Fruit fly (Drosophila melanogaster) Kc167 (cell line): Measurements from ENCODE around the gene beat-IIb.

ENCODE experiments used
- Myc ChIP-seq: fragments of >200 bp; optimal IDR thresholded peaks from 2 replicates; lab custom pipeline; 2017; ENCODE audit warnings: missing external identifiers
- Sin3A ChIP-seq: fragments of >200 bp; optimal IDR thresholded peaks from 2 replicates; lab custom pipeline; 2018; ENCODE audit warnings: missing external identifiers
- h ChIP-seq: fragments of >200 bp; optimal IDR thresholded peaks from 3 replicates; lab custom pipeline; 2018; ENCODE audit warnings: missing external identifiers
- insv ChIP-seq: fragments of >200 bp; optimal IDR thresholded peaks from 3 replicates; lab custom pipeline; 2018; ENCODE audit warnings: missing external identifiers
- psq ChIP-seq: fragments of >200 bp; optimal IDR thresholded peaks from 2 replicates; lab custom pipeline; 2017; ENCODE audit warnings: missing external identifiers
- ttk ChIP-seq: sonication (Bioruptor generic); optimal IDR thresholded peaks from 2 replicates; lab custom pipeline; 2017; ENCODE audit warnings: missing external identifiers

The beat-IIb gene

DNA sequence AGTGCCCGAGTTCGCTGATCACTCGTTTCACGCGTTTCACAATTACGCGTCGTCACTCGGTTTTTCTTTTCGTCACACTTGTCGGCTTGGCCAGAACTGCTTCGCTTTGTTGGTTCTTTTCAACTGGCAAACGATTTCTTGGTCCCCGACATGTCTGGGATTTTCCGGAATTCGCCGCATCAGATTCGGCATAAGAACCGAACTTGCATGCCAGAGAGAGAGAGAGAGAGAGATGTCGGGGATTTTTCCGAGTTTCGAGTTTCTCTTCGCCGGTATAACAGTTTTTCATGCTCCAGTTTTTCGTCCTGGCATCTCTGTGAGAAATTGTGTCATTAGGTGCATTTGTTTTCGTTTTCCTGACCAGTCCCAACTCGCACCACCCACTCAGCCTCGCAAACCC lies at the start of gene beat-IIb, which contains the start of gene CG44257:
TSS of gene beat-IIb (minus strand) at position 101 of the 400 bp plus-strand sequence.
TSS of gene CG44257 (plus strand) at position 330 of the 400 bp plus-strand sequence.
- no peak for TF ChIP-seq psq (lab: Kevin White, UChicago)
- TF ChIP-seq h (lab: Kevin White, UChicago): no peak
- TF ChIP-seq ttk (lab: Kevin White, UChicago): no peak
- TF ChIP-seq insv (lab: Kevin White, UChicago): no peak
- no peak for TF ChIP-seq Myc (lab: Kevin White, UChicago)
- TF ChIP-seq Sin3A (lab: Kevin White, UChicago): no peak

dm6 chr3R:17289059-17289458 lies 24.2 kb upstream of the beat-IIb start:
- TF ChIP-seq insv (lab: Kevin White, UChicago): no peak
- no peak for TF ChIP-seq h (lab: Kevin White, UChicago)
- no peak for TF ChIP-seq Myc (lab: Kevin White, UChicago)
- TF ChIP-seq psq (lab: Kevin White, UChicago): no peak
- no peak for TF ChIP-seq ttk (lab: Kevin White, UChicago)
- no peak for TF ChIP-seq Sin3A (lab: Kevin White, UChicago)

DNA sequence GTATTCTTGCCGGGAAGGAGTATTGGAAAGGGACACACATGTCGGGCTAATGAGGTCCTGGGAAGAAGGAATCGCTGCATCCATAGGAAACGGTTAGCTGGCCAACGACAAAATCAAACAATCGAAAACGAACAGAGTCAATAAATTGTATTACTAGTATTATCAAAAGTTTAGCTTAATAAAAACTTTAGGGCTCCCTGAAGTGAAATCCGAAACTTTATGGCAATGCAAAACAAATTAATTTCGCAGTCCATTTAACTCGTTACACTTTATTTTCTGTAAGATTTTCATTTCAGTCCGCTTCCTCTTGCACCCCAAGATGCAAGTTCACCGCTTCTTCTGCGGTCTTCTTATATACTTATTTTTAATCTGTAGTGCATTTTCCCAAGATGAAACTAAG lies 19.5 kb upstream of the beat-IIb start, which contains the start of gene CG31419:
TSS of gene CG31419 (plus strand) at position 301 of the 400 bp plus-strand sequence.
- no peak for TF ChIP-seq psq (lab: Kevin White, UChicago)
- TF ChIP-seq ttk (lab: Kevin White, UChicago): no peak
- TF ChIP-seq insv (lab: Kevin White, UChicago): no peak
- TF ChIP-seq Sin3A (lab: Kevin White, UChicago): no peak
- TF ChIP-seq Myc (lab: Kevin White, UChicago): no peak
- TF ChIP-seq h (lab: Kevin White, UChicago): no peak

DNA sequence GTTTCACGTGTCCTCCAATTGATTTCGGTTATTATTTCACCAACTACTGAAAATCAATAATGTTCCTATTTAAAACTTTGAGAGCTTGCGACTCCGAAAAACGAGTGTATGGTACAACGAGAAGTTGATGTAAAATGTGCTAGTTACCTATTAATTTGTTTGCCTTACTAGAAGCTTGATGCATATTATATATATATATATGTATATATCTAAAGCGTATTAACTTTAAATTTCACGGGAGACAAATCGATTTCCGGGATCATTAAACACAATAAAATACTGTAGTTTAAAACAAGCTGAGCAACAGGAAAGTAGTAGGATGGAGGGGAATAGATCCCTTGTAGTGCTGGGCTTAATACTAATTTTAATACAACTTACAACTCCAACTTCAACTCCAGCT lies 18.6 kb upstream of the beat-IIb start, which contains the start of gene CG31418:
TSS of gene CG31418 (plus strand) at position 301 of the 400 bp plus-strand sequence.
- TF ChIP-seq Myc (lab: Kevin White, UChicago) (no peak), insv (lab: Kevin White, UChicago) (no peak), psq (lab: Kevin White, UChicago) (no peak), Sin3A (lab: Kevin White, UChicago) (no peak), h (lab: Kevin White, UChicago) (no peak), ttk (lab: Kevin White, UChicago) (no peak)

- no peak for TF ChIP-seq insv (lab: Kevin White, UChicago)
- TF ChIP-seq Myc (lab: Kevin White, UChicago): no peak
- no peak for TF ChIP-seq Sin3A (lab: Kevin White, UChicago)
- TF ChIP-seq ttk (lab: Kevin White, UChicago): no peak
- TF ChIP-seq psq (lab: Kevin White, UChicago): no peak
- TF ChIP-seq h (lab: Kevin White, UChicago): no peak
Observed at dm6 chr3R:17254029-17254428, 10.8 kb downstream of the beat-IIb start, which contains the start of gene CG44259. TSS of gene CG44259 (minus strand) at chr3R:17254129.

DNA sequence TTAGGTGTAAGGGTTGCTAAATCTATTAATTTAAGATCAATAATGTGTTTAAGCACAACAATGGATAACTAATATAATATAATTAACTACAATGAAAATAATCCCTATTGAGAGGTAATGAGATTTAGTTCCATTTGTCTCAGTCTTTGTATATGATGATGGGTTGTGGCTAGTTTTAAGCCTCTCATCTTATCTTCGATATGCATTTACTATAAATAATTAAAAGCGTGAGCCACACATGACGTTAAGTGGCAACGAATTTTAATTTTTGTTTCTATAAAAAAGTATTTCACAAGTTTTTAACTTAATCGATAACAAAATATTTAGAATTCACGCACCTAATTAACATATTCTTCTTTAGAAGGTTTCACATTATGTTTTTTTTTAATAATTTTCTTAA lies 13.6 kb downstream of the beat-IIb start:
- no peak for TF ChIP-seq Sin3A (lab: Kevin White, UChicago)
- no peak for TF ChIP-seq insv (lab: Kevin White, UChicago)
- TF ChIP-seq Myc (lab: Kevin White, UChicago): no peak
- no peak for TF ChIP-seq psq (lab: Kevin White, UChicago)
- TF ChIP-seq h (lab: Kevin White, UChicago): no peak
- no peak for TF ChIP-seq ttk (lab: Kevin White, UChicago)

DNA sequence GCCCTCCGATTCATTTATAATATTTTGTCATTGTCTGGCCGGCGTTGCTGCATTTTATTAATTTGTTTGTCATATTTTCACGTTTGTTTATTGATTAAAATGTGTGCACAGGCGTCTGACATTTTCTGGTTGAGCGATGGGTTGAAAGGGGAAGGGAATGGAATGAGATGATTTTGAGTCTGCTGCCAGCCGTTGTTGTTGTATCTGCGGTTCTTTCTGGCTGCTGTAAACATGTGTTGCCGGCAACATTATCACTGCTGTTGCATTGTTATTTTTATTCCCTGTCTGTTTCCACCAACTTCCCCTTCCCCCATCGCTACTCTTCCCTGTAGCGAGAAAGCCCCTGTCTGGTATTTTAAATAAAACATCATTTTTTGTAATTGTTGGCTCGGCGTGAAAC lies 15.6 kb downstream of the beat-IIb start:
- TF ChIP-seq psq (lab: Kevin White, UChicago): no peak
- TF ChIP-seq Sin3A (lab: Kevin White, UChicago): no peak
- no peak for TF ChIP-seq insv (lab: Kevin White, UChicago)
- TF ChIP-seq Myc (lab: Kevin White, UChicago): no peak
- no peak for TF ChIP-seq ttk (lab: Kevin White, UChicago)
- no peak for TF ChIP-seq h (lab: Kevin White, UChicago)

DNA sequence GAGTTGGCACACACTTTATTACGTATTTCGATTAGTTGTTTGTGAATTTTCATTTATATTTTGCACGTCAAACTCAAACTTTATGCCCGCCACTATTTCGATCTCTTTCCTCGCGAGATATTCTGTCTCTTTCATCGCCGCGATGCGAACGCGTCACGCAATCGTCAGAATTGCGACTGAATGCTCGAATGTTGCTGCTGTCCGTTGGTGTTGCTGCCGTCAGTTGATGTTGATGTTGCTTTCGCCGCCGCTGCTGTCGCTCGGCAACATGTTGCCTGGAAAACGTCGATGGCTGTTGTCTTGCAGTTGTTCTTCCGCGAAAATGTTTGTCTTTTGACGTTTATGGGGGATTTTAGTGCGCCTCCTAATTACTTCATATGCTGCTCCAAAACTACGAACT lies 17.1 kb downstream of the beat-IIb start:
- TF ChIP-seq h (lab: Kevin White, UChicago): no peak
- no peak for TF ChIP-seq psq (lab: Kevin White, UChicago)
- no peak for TF ChIP-seq ttk (lab: Kevin White, UChicago)
- TF ChIP-seq Sin3A (lab: Kevin White, UChicago): no peak
- no peak for TF ChIP-seq insv (lab: Kevin White, UChicago)
- TF ChIP-seq Myc (lab: Kevin White, UChicago): no peak

DNA sequence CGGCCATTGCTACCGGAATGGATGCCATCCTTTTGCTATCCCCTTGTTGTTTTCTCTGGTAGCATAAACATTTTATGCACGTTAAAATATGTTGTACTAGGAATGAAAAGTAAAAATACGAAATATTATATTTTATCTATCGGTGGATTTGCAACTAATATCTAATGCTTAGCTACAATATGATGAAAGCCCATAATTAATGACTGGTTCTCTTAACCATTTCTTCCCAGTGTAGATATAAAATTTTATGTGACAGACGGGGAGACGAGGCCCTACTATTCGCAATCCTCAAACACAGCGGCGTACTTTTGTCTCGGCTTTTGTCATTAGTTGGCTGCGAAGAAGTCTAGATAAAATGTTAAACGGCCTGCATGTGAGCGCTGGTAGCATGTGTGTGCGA lies 27.9 kb downstream of the beat-IIb start:
- TF ChIP-seq insv (lab: Kevin White, UChicago): no peak

DNA sequence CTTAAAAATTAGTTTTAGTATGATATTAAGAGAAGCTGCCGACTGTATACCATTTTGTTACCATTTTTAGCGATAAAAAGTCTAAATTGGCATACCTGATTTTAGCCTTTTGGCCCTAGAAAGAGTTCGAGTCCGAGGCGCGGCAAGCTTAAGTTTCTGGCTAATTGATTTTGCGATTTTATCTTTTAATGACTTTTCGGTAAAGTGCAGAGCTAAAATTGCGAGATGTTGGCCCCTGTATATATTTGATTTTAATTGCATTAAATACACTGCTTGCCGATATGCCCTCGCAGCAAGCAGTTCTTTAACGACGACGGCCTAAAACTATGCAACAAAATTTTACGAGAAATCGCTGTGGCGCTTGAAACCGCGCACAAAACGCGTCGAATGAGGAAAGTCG lies 33.3 kb downstream of the beat-IIb start:
- TF ChIP-seq Myc (lab: Kevin White, UChicago) (no peak), h (lab: Kevin White, UChicago) (no peak), psq (lab: Kevin White, UChicago) (no peak), insv (lab: Kevin White, UChicago) (no peak), Sin3A (lab: Kevin White, UChicago) (no peak), ttk (lab: Kevin White, UChicago) (no peak)

DNA sequence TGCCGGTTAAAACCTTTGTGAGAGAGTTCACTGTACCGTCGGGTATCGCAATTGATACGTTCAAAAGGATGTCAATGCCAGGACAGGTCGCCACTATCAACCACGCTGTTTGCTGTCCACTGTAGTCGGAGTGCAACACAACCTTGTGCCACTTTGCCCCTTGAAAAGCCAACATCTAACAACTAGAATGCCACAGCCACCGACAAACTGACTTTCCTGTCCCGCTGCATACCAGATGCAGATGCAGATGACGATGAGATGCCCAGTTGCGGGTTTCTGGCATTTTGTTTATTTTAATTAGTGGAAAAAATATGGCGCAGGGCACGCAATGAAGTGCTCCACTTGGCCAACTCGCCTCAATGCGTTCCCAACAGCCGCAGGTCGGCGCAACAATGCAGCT lies 41.9 kb downstream of the beat-IIb start, which contains the start of gene CG31262:
TSS of gene CG31262 (minus strand) at position 101 of the 400 bp plus-strand sequence.
- no peak for TF ChIP-seq Myc (lab: Kevin White, UChicago)
- no peak for TF ChIP-seq psq (lab: Kevin White, UChicago)
- TF ChIP-seq insv (lab: Kevin White, UChicago): no peak
- TF ChIP-seq h (lab: Kevin White, UChicago): no peak
- TF ChIP-seq Sin3A (lab: Kevin White, UChicago): no peak
- TF ChIP-seq ttk (lab: Kevin White, UChicago): no peak

dm6 chr3R:17219927-17220326 lies 44.9 kb downstream of the beat-IIb start:
- TF ChIP-seq psq (lab: Kevin White, UChicago): no peak
- TF ChIP-seq Sin3A (lab: Kevin White, UChicago): no peak
- TF ChIP-seq h (lab: Kevin White, UChicago): no peak
- no peak for TF ChIP-seq ttk (lab: Kevin White, UChicago)
- TF ChIP-seq Myc (lab: Kevin White, UChicago): no peak
- no peak for TF ChIP-seq insv (lab: Kevin White, UChicago)
